ENCODE assay signal across 5 fruit fly cellular contexts in the genomic region with DNA sequence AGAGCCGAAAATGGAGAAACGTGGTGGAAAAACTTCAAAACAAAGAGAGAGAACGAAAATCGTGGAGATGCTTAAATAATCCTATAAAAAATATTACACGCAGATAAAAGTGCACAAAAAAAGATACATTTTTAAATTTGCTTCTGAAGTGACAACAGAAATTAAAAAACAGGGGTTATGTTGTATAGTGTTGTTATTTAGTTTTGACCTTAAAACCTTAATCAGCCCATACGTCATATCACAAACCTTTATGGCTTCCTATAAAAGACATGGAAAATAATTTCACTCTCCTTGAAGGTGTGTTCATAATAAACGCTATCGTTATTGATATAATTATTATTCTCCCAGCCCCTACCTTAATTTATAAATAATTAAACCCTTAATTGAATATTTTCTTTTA.
TF ChIP-seq lines count a peak whose summit lies in the region.

No protein-coding gene starts in this region.

- no peak for TF ChIP-seq CTCF in whole organism, embryonic (GFP tag; optimal IDR thresholded peaks at IDR 0.05; lab: Kevin White, UChicago)

TF ChIP-seq in whole organism, adult, 20 proteins besides CTCF, POLR2A, EP300 and RAD21:
- no peak for TF ChIP-seq cnc (optimal IDR thresholded peaks at IDR 0.05; lab: Kevin White, UChicago)
- peak; percentile 84 for TF ChIP-seq kay (GFP tag; lab: Kevin White, UChicago; ENCODE audit: borderline replicate concordance)

TF ChIP-seq in whole organism, embryonic, 481 proteins besides CTCF, POLR2A, EP300 and RAD21 (continues in another document):
- TF ChIP-seq Xbp1 (GFP tag; optimal IDR thresholded peaks at IDR 0.05; lab: Kevin White, UChicago) = peak; percentile 55
- peak; percentile 38 for TF ChIP-seq CG13424 (tag; optimal IDR thresholded peaks at IDR 0.05; lab: Kevin White, UChicago)
- TF ChIP-seq Hr3 (GFP tag; optimal IDR thresholded peaks at IDR 0.05; lab: Kevin White, UChicago) = peak; percentile 41
- TF ChIP-seq unpg (GFP tag; optimal IDR thresholded peaks at IDR 0.05; lab: Kevin White, UChicago) = peak; percentile 14
- no peak for TF ChIP-seq CG13296 (GFP tag; optimal IDR thresholded peaks at IDR 0.05; lab: Kevin White, UChicago)
- peak; percentile 9 for TF ChIP-seq CG12104 (GFP tag; optimal IDR thresholded peaks at IDR 0.05; lab: Kevin White, UChicago)
- TF ChIP-seq bab2 (GFP tag; optimal IDR thresholded peaks at IDR 0.05; lab: Kevin White, UChicago) = peak; percentile 9
- TF ChIP-seq CG18262 (tag; optimal IDR thresholded peaks at IDR 0.05; lab: Kevin White, UChicago) = peak; percentile 46
- TF ChIP-seq Six4 (GFP tag; optimal IDR thresholded peaks at IDR 0.05; lab: Kevin White, UChicago) = peak; percentile 3
- no peak for TF ChIP-seq ranshi (GFP tag; IDR thresholded peaks at IDR 0.05; lab: Robert Waterston, UW)
- TF ChIP-seq CG2120 (GFP tag; optimal IDR thresholded peaks at IDR 0.05; lab: Kevin White, UChicago) = peak; percentile 42
- no peak for TF ChIP-seq CG10462 (GFP tag; optimal IDR thresholded peaks at IDR 0.05; lab: Kevin White, UChicago)
- TF ChIP-seq az2 (GFP tag; optimal IDR thresholded peaks at IDR 0.05; lab: Kevin White, UChicago) = peak; percentile 43
- peak; percentile 15 for TF ChIP-seq CG18599 (GFP tag; optimal IDR thresholded peaks at IDR 0.05; lab: Kevin White, UChicago)
- TF ChIP-seq zen (tag; optimal IDR thresholded peaks at IDR 0.05; lab: Kevin White, UChicago) = no peak
- TF ChIP-seq CG18619 (GFP tag; optimal IDR thresholded peaks at IDR 0.05; lab: Kevin White, UChicago) = peak; percentile 45
- TF ChIP-seq mam (GFP tag; optimal IDR thresholded peaks at IDR 0.05; lab: Kevin White, UChicago) = peak; percentile 11
- peak; percentile 34 for TF ChIP-seq dmrt99B (tag; optimal IDR thresholded peaks at IDR 0.05; lab: Kevin White, UChicago)
- TF ChIP-seq NfI (GFP tag; optimal IDR thresholded peaks at IDR 0.05; lab: Kevin White, UChicago) = peak; percentile 40
- TF ChIP-seq inv (GFP tag; IDR thresholded peaks at IDR 0.05; lab: Robert Waterston, UW; ENCODE audit: partially characterized antibody) = no peak
- TF ChIP-seq CG10209 (GFP tag; optimal IDR thresholded peaks at IDR 0.05; lab: Kevin White, UChicago) = peak; percentile 30

TF ChIP-seq in whole organism, prepupa, 60 proteins besides CTCF, POLR2A, EP300 and RAD21 (continues in another document):
- TF ChIP-seq CG9139 (GFP tag; optimal IDR thresholded peaks at IDR 0.05; lab: Kevin White, UChicago) = no peak
- TF ChIP-seq fd85E (GFP tag; optimal IDR thresholded peaks at IDR 0.05; lab: Kevin White, UChicago) = no peak
- TF ChIP-seq Gug (GFP tag; IDR thresholded peaks at IDR 0.05; lab: Robert Waterston, UW) = no peak
- TF ChIP-seq vri (GFP tag; optimal IDR thresholded peaks at IDR 0.05; lab: Kevin White, UChicago) = no peak
- TF ChIP-seq CG31627 (GFP tag; optimal IDR thresholded peaks at IDR 0.05; lab: Kevin White, UChicago) = peak; percentile 24
- TF ChIP-seq Hr39 (GFP tag; optimal IDR thresholded peaks at IDR 0.05; lab: Kevin White, UChicago) = peak; percentile 57
- TF ChIP-seq net (GFP tag; optimal IDR thresholded peaks at IDR 0.05; lab: Kevin White, UChicago) = no peak
- peak; percentile 37 for TF ChIP-seq CG3919 (GFP tag; optimal IDR thresholded peaks at IDR 0.05; lab: Kevin White, UChicago)
- no peak for TF ChIP-seq CG11294 (GFP tag; IDR thresholded peaks at IDR 0.05; lab: Robert Waterston, UW)
- TF ChIP-seq svp (GFP tag; lab: Kevin White, UChicago) = peak; percentile 71
- TF ChIP-seq CG34406 (GFP tag; optimal IDR thresholded peaks at IDR 0.05; lab: Kevin White, UChicago) = peak; percentile 47
- peak; percentile 48 for TF ChIP-seq Met (GFP tag; optimal IDR thresholded peaks at IDR 0.05; lab: Kevin White, UChicago)
- no peak for TF ChIP-seq CG10631 (GFP tag; optimal IDR thresholded peaks at IDR 0.05; lab: Kevin White, UChicago)
- peak; percentile 0 for TF ChIP-seq Ets96B (tag; optimal IDR thresholded peaks at IDR 0.05; lab: Kevin White, UChicago)
- peak; percentile 44 for TF ChIP-seq achi (GFP tag; optimal IDR thresholded peaks at IDR 0.05; lab: Kevin White, UChicago)
- peak; percentile 49 for TF ChIP-seq OdsH (GFP tag; optimal IDR thresholded peaks at IDR 0.05; lab: Kevin White, UChicago)
- no peak for TF ChIP-seq fkh (GFP tag; optimal IDR thresholded peaks at IDR 0.05; lab: Kevin White, UChicago)
- TF ChIP-seq ss (GFP tag; optimal IDR thresholded peaks at IDR 0.05; lab: Kevin White, UChicago) = no peak
- peak; percentile 54 for TF ChIP-seq CG8632 (GFP tag; optimal IDR thresholded peaks at IDR 0.05; lab: Kevin White, UChicago)
- peak; percentile 40 for TF ChIP-seq acj6 (GFP tag; optimal IDR thresholded peaks at IDR 0.05; lab: Kevin White, UChicago)
- peak; percentile 92 for TF ChIP-seq Eip78C (GFP tag; lab: Kevin White, UChicago)
- no peak for TF ChIP-seq Ets21C (GFP tag; optimal IDR thresholded peaks at IDR 0.05; lab: Kevin White, UChicago)
- peak; percentile 36 for TF ChIP-seq topi (GFP tag; optimal IDR thresholded peaks at IDR 0.05; lab: Kevin White, UChicago)

TF ChIP-seq in whole organism, pupa, 21 proteins besides CTCF, POLR2A, EP300 and RAD21:
- TF ChIP-seq Pif1A (GFP tag; optimal IDR thresholded peaks at IDR 0.05; lab: Kevin White, UChicago) = peak; percentile 29
- no peak for TF ChIP-seq CG8301 (tag; optimal IDR thresholded peaks at IDR 0.05; lab: Kevin White, UChicago)
- peak; percentile 18 for TF ChIP-seq CG15710 (tag; optimal IDR thresholded peaks at IDR 0.05; lab: Kevin White, UChicago)
- no peak for TF ChIP-seq rn (GFP tag; IDR thresholded peaks at IDR 0.05; lab: Robert Waterston, UW)
- TF ChIP-seq CG9948 (tag; optimal IDR thresholded peaks at IDR 0.05; lab: Kevin White, UChicago) = peak; percentile 22
- no peak for TF ChIP-seq CG13204 (GFP tag; optimal IDR thresholded peaks at IDR 0.05; lab: Kevin White, UChicago)
- TF ChIP-seq CG12605 (GFP tag; IDR thresholded peaks at IDR 0.05; lab: Robert Waterston, UW) = no peak
- TF ChIP-seq CG32121 (GFP tag; IDR thresholded peaks at IDR 0.05; lab: Robert Waterston, UW) = no peak
- no peak for TF ChIP-seq gl (tag; optimal IDR thresholded peaks at IDR 0.05; lab: Kevin White, UChicago)
- no peak for TF ChIP-seq Ets98B (GFP tag; IDR thresholded peaks at IDR 0.05; lab: Robert Waterston, UW)
- TF ChIP-seq Snoo (tag; optimal IDR thresholded peaks at IDR 0.05; lab: Kevin White, UChicago) = peak; percentile 15
- peak; percentile 22 for TF ChIP-seq CG17806 (tag; optimal IDR thresholded peaks at IDR 0.05; lab: Kevin White, UChicago)
- peak; percentile 4 for TF ChIP-seq CG8159 (tag; optimal IDR thresholded peaks at IDR 0.05; lab: Kevin White, UChicago)
- TF ChIP-seq D1 (tag; optimal IDR thresholded peaks at IDR 0.05; lab: Kevin White, UChicago) = peak; percentile 8
- TF ChIP-seq CG34367 (tag; optimal IDR thresholded peaks at IDR 0.05; lab: Kevin White, UChicago) = no peak
- no peak for TF ChIP-seq EcR (GFP tag; optimal IDR thresholded peaks at IDR 0.05; lab: Kevin White, UChicago)
- no peak for TF ChIP-seq Pif1B (GFP tag; optimal IDR thresholded peaks at IDR 0.05; lab: Kevin White, UChicago)

TF ChIP-seq in whole organism, wandering third instar larva, 38 proteins besides CTCF, POLR2A, EP300 and RAD21:
- TF ChIP-seq CG9705 (GFP tag; optimal IDR thresholded peaks at IDR 0.05; lab: Kevin White, UChicago) = no peak
- no peak for TF ChIP-seq Sp1 (GFP tag; optimal IDR thresholded peaks at IDR 0.05; lab: Kevin White, UChicago)
- TF ChIP-seq CG32264 (GFP tag; optimal IDR thresholded peaks at IDR 0.05; lab: Kevin White, UChicago) = no peak
- TF ChIP-seq dsf (GFP tag; optimal IDR thresholded peaks at IDR 0.05; lab: Kevin White, UChicago; ENCODE audit: borderline replicate concordance) = no peak
- TF ChIP-seq woc (GFP tag; optimal IDR thresholded peaks at IDR 0.05; lab: Kevin White, UChicago) = no peak
- no peak for TF ChIP-seq jim (GFP tag; optimal IDR thresholded peaks at IDR 0.05; lab: Kevin White, UChicago)
- TF ChIP-seq OdsH (GFP tag; optimal IDR thresholded peaks at IDR 0.05; lab: Kevin White, UChicago) = peak; percentile 16
- TF ChIP-seq brk (GFP tag; optimal IDR thresholded peaks at IDR 0.05; lab: Kevin White, UChicago) = no peak
- TF ChIP-seq Mio (GFP tag; optimal IDR thresholded peaks at IDR 0.05; lab: Kevin White, UChicago) = no peak
- TF ChIP-seq foxo (GFP tag; optimal IDR thresholded peaks at IDR 0.05; lab: Kevin White, UChicago) = peak in 1 of 2 experiments; percentile 12
- TF ChIP-seq Hr78 (GFP tag; optimal IDR thresholded peaks at IDR 0.05; lab: Kevin White, UChicago) = no peak
- TF ChIP-seq usp (GFP tag; optimal IDR thresholded peaks at IDR 0.05; lab: Kevin White, UChicago) = no peak
- TF ChIP-seq Jra (GFP tag; optimal IDR thresholded peaks at IDR 0.05; lab: Kevin White, UChicago) = peak; percentile 14
- peak; percentile 18 for TF ChIP-seq sv (GFP tag; optimal IDR thresholded peaks at IDR 0.05; lab: Kevin White, UChicago)
- TF ChIP-seq rgr (GFP tag; optimal IDR thresholded peaks at IDR 0.05; lab: Kevin White, UChicago) = peak; percentile 23
- TF ChIP-seq CrebA (GFP tag; optimal IDR thresholded peaks at IDR 0.05; lab: Kevin White, UChicago; ENCODE audit: borderline replicate concordance) = no peak
- no peak for TF ChIP-seq dmrt93B (GFP tag; optimal IDR thresholded peaks at IDR 0.05; lab: Kevin White, UChicago)
- TF ChIP-seq Myc (optimal IDR thresholded peaks at IDR 0.05; lab: Kevin White, UChicago) = no peak
